Worm (Caenorhabditis elegans) whole organism, mixed stage, embryonic: Measurements from ENCODE around the gene pgl-3.

Source experiments
- lin-13 ChIP-seq: fragments of 150-350 bp; optimal IDR thresholded peaks from 2 replicates; lab custom pipeline; 2014; ENCODE audit warnings: missing biosample characterization, missing genetic modification characterization
- lsy-2 ChIP-seq: fragments of 150-350 bp; optimal IDR thresholded peaks from 2 replicates; lab custom pipeline; 2014; ENCODE audit warnings: missing biosample characterization, missing genetic modification characterization
- nhr-2 ChIP-seq: fragments of 150-350 bp; optimal IDR thresholded peaks from 2 replicates; lab custom pipeline; 2014; ENCODE audit warnings: missing biosample characterization, missing genetic modification characterization
- nhr-237 ChIP-seq: fragments of 150-350 bp; optimal IDR thresholded peaks from 2 replicates; lab custom pipeline; 2014; ENCODE audit warnings: missing biosample characterization, missing genetic modification characterization
- snpc-4 ChIP-seq: fragments of 150-350 bp; optimal IDR thresholded peaks from 2 replicates; lab custom pipeline; 2014; ENCODE audit warnings: missing biosample characterization, missing genetic modification characterization
- unc-62 ChIP-seq: fragments of 150-350 bp; optimal IDR thresholded peaks from 2 replicates; lab custom pipeline; 2014; ENCODE audit warnings: missing biosample characterization, missing genetic modification reagents, missing genetic modification characterization

- TF ChIP-seq unc-62 (GFP tag; lab: Kevin White, UChicago) = peak; percentile 5
- TF ChIP-seq lin-13 (tag; lab: Kevin White, UChicago) = peak; percentile 68
- peak; percentile 65 for TF ChIP-seq nhr-2 (tag; lab: Kevin White, UChicago)
- no peak for TF ChIP-seq nhr-237 (tag; lab: Kevin White, UChicago)
- TF ChIP-seq lsy-2 (tag; lab: Kevin White, UChicago) = peak; percentile 65
- no peak for TF ChIP-seq snpc-4 (tag; lab: Kevin White, UChicago)
Measured at ce11 chrV:4731154-4731961, 24.4 kb upstream of the pgl-3 start, which contains the start of gene F39G3.3.
